Fruit fly (Drosophila melanogaster) whole organism, pupa: ENCODE data around the gene CG17648.

Experiments
- CG13204 ChIP-seq: fragments of 200-800 bp; sonication (Bioruptor generic); optimal IDR thresholded peaks from 2 replicates; lab custom pipeline; 2018; ENCODE audit warnings: missing biosample characterization, mild to moderate bottlenecking, missing genetic modification characterization, moderate library complexity
- CG34367 ChIP-seq: fragments of 200-800 bp; sonication (Bioruptor generic); optimal IDR thresholded peaks from 2 replicates; lab custom pipeline; 2018; ENCODE audit warnings: missing biosample characterization, mild to moderate bottlenecking, missing genetic modification characterization
- CG8159 ChIP-seq: fragments of 200-800 bp; sonication (Bioruptor generic); optimal IDR thresholded peaks from 3 replicates; lab custom pipeline; 2018; ENCODE audit warnings: missing biosample characterization, mild to moderate bottlenecking, missing genetic modification characterization, moderate library complexity
- Pif1A ChIP-seq: fragments of 200-800 bp; sonication (Bioruptor generic); optimal IDR thresholded peaks from 3 replicates; lab custom pipeline; 2016; ENCODE audit warnings: missing biosample characterization, missing genetic modification characterization

- peak; percentile 100 for TF ChIP-seq CG8159 (tag; lab: Kevin White, UChicago)
- TF ChIP-seq CG13204 (GFP tag; lab: Kevin White, UChicago) = no peak
- no peak for TF ChIP-seq Pif1A (GFP tag; lab: Kevin White, UChicago)
- TF ChIP-seq CG34367 = no peak
These were observed 28.0 kb upstream of the CG17648 start, which contains the start of gene Rim2 for dm6 chr2L:1723937-1724591.
